Worm (Caenorhabditis elegans) whole organism, early embryonic: ENCODE data around the gene dgk-1.

Experiments
- B0310.2 ChIP-seq: sonication (generic microtip); optimal IDR thresholded peaks from 2 replicates; lab custom pipeline; 2016; ENCODE audit warnings: mild to moderate bottlenecking, missing genetic modification characterization, missing compliant biosample characterization
- F13C5.2 ChIP-seq: sonication (generic microtip); optimal IDR thresholded peaks from 2 replicates; lab custom pipeline; 2017; ENCODE audit warnings: mild to moderate bottlenecking, missing genetic modification characterization, inconsistent platforms, missing compliant biosample characterization
- aly-1 ChIP-seq: sonication (generic microtip); optimal IDR thresholded peaks from 2 replicates; lab custom pipeline; 2016; ENCODE audit warnings: missing genetic modification characterization, missing compliant biosample characterization
- ama-1 ChIP-seq: fragments of 150-350 bp; optimal IDR thresholded peaks from 2 replicates; lab custom pipeline; 2014
- ceh-13 ChIP-seq: fragments of 200-800 bp; sonication (Bioruptor generic); optimal IDR thresholded peaks from 2 replicates; lab custom pipeline; 2018; ENCODE audit warnings: mild to moderate bottlenecking, missing genetic modification characterization, missing compliant biosample characterization
- ceh-36 ChIP-seq: sonication (generic microtip); optimal IDR thresholded peaks from 2 replicates; lab custom pipeline; 2016; ENCODE audit warnings: missing genetic modification characterization, inconsistent platforms, missing compliant biosample characterization
- ets-7 ChIP-seq: sonication (generic microtip); optimal IDR thresholded peaks from 2 replicates; lab custom pipeline; 2016; ENCODE audit warnings: missing genotype, missing genetic modification characterization, missing compliant biosample characterization
- flt-1 ChIP-seq: fragments of 200-800 bp; sonication (Bioruptor generic); IDR thresholded peaks from 2 replicates; pipeline ENCODE4 v1.3.6; 2022; ENCODE audit warnings: missing genetic modification characterization, missing compliant biosample characterization
- hmbx-1 ChIP-seq: sonication (generic microtip); optimal IDR thresholded peaks from 2 replicates; lab custom pipeline; 2016; ENCODE audit warnings: mild to moderate bottlenecking, missing genetic modification characterization, missing compliant biosample characterization
- hmg-4 ChIP-seq: fragments of 200-800 bp; sonication (Bioruptor generic); optimal IDR thresholded peaks from 2 replicates; lab custom pipeline; 2018; ENCODE audit warnings: mild to moderate bottlenecking, missing genetic modification characterization, missing compliant biosample characterization
- hnd-1 ChIP-seq: sonication (generic microtip); optimal IDR thresholded peaks from 2 replicates; lab custom pipeline; 2016; ENCODE audit warnings: missing genetic modification characterization, missing compliant biosample characterization
- pes-1 ChIP-seq: fragments of 200-800 bp; sonication (Bioruptor generic); IDR thresholded peaks from 2 replicates; pipeline ENCODE4 v1.3.6; 2022; ENCODE audit warnings: missing genetic modification reagents, missing genetic modification characterization, missing compliant biosample characterization
- scrt-1 ChIP-seq: fragments of 200-800 bp; sonication (Bioruptor generic); IDR thresholded peaks from 2 replicates; pipeline ENCODE4 v1.3.6; 2022; ENCODE audit warnings: missing genetic modification characterization, missing compliant biosample characterization
- sea-1 ChIP-seq: fragments of 200-800 bp; sonication (Bioruptor generic); conservative IDR thresholded peaks from 2 replicates; pipeline ENCODE4 v1.3.6; 2022; ENCODE audit warnings: missing genetic modification characterization, missing compliant biosample characterization
- tbx-11 ChIP-seq: fragments of 200-800 bp; sonication (Bioruptor generic); IDR thresholded peaks from 2 replicates; pipeline ENCODE4 v1.3.6; 2022; ENCODE audit warnings: missing genetic modification characterization, missing compliant biosample characterization
- tbx-37 ChIP-seq: fragments of 200-800 bp; sonication (Bioruptor generic); conservative IDR thresholded peaks from 2 replicates; pipeline ENCODE4 v1.3.6; 2022; ENCODE audit warnings: missing genetic modification reagents, missing genetic modification characterization, missing compliant biosample characterization
- tra-4 ChIP-seq: sonication (generic microtip); optimal IDR thresholded peaks from 2 replicates; lab custom pipeline; 2017; ENCODE audit warnings: missing genetic modification characterization, missing compliant biosample characterization

The dgk-1 gene

ce11 chrX:1021835-1022311, 30.6 kb upstream of the dgk-1 start:
- peak; percentile 22 for TF ChIP-seq F13C5.2 (tag; lab: Kevin White, UChicago)
- TF ChIP-seq hmg-4 (GFP tag; lab: Kevin White, UChicago), result peak; percentile 79
- no peak for TF ChIP-seq ets-7

ce11 chrX:1018586-1018985, 27.3 kb upstream of the dgk-1 start:
- no peak for TF ChIP-seq scrt-1
- TF ChIP-seq flt-1 (GFP tag; lab: Robert Waterston, UW), result no peak
- TF ChIP-seq ets-7, result no peak
- no peak for TF ChIP-seq ama-1
- no peak for TF ChIP-seq hmg-4 (GFP tag; lab: Kevin White, UChicago)
- TF ChIP-seq hmbx-1 (tag; lab: Kevin White, UChicago), result no peak
- TF ChIP-seq tbx-37 (GFP tag; lab: Robert Waterston, UW), result no peak
- no peak for TF ChIP-seq B0310.2 (tag; lab: Kevin White, UChicago)
- TF ChIP-seq aly-1 (tag; lab: Kevin White, UChicago), result no peak
- TF ChIP-seq sea-1, result no peak
- TF ChIP-seq ceh-36 (tag; lab: Kevin White, UChicago), result no peak

ce11 chrX:1017456-1017855, 26.2 kb upstream of the dgk-1 start, which contains the start of the genes F55A4.13 and nlf-1:
Gene F55A4.13 (minus strand): TSS chrX:1017556.
Gene nlf-1 (minus strand): TSS chrX:1017567.
- TF ChIP-seq aly-1 (tag; lab: Kevin White, UChicago) (no peak), ceh-13 (GFP tag; lab: Kevin White, UChicago) (no peak), hmg-4 (GFP tag; lab: Kevin White, UChicago) (no peak), F13C5.2 (tag; lab: Kevin White, UChicago) (no peak), pes-1 (GFP tag; lab: Robert Waterston, UW) (no peak), scrt-1 (no peak), hmbx-1 (tag; lab: Kevin White, UChicago) (no peak), hnd-1 (tag; lab: Kevin White, UChicago) (no peak), tbx-11 (GFP tag; lab: Robert Waterston, UW) (no peak), ets-7 (no peak), ama-1 (no peak), ceh-36 (tag; lab: Kevin White, UChicago) (no peak), flt-1 (GFP tag; lab: Robert Waterston, UW) (no peak)

- TF ChIP-seq scrt-1, result no peak
- TF ChIP-seq ets-7, result no peak
- TF ChIP-seq ceh-13 (GFP tag; lab: Kevin White, UChicago), result no peak
- TF ChIP-seq hmg-4 (GFP tag; lab: Kevin White, UChicago), result no peak
- no peak for TF ChIP-seq F13C5.2 (tag; lab: Kevin White, UChicago)
- no peak for TF ChIP-seq flt-1 (GFP tag; lab: Robert Waterston, UW)
- TF ChIP-seq tbx-11 (GFP tag; lab: Robert Waterston, UW), result no peak
- no peak for TF ChIP-seq hmbx-1 (tag; lab: Kevin White, UChicago)
- TF ChIP-seq aly-1 (tag; lab: Kevin White, UChicago), result no peak
- TF ChIP-seq sea-1, result no peak
These were observed 23.5 kb upstream of the dgk-1 start for ce11 chrX:1014708-1015107.

- TF ChIP-seq flt-1 (GFP tag; lab: Robert Waterston, UW), result no peak
- TF ChIP-seq tra-4 (tag; lab: Kevin White, UChicago), result no peak
- no peak for TF ChIP-seq ets-7
- no peak for TF ChIP-seq hmbx-1 (tag; lab: Kevin White, UChicago)
- no peak for TF ChIP-seq scrt-1
- TF ChIP-seq tbx-11 (GFP tag; lab: Robert Waterston, UW), result no peak
- no peak for TF ChIP-seq aly-1 (tag; lab: Kevin White, UChicago)
- no peak for TF ChIP-seq ama-1
- TF ChIP-seq B0310.2 (tag; lab: Kevin White, UChicago), result no peak
- TF ChIP-seq sea-1, result no peak
- TF ChIP-seq F13C5.2 (tag; lab: Kevin White, UChicago), result no peak
- TF ChIP-seq hmg-4 (GFP tag; lab: Kevin White, UChicago), result no peak
- TF ChIP-seq hnd-1 (tag; lab: Kevin White, UChicago), result no peak
- no peak for TF ChIP-seq ceh-13 (GFP tag; lab: Kevin White, UChicago)
- no peak for TF ChIP-seq pes-1 (GFP tag; lab: Robert Waterston, UW)
- TF ChIP-seq ceh-36 (tag; lab: Kevin White, UChicago), result no peak
These were observed 21.2 kb upstream of the dgk-1 start for ce11 chrX:1012385-1012866.

- peak; percentile 14 for TF ChIP-seq hmg-4 (GFP tag; lab: Kevin White, UChicago)
- no peak for TF ChIP-seq ets-7
These were observed 19.6 kb upstream of the dgk-1 start for ce11 chrX:1010627-1011452.

ce11 chrX:1009512-1009911, 18.3 kb upstream of the dgk-1 start:
- TF ChIP-seq pes-1 (GFP tag; lab: Robert Waterston, UW), result no peak
- TF ChIP-seq ceh-36 (tag; lab: Kevin White, UChicago), result no peak
- TF ChIP-seq B0310.2 (tag; lab: Kevin White, UChicago), result no peak
- no peak for TF ChIP-seq ceh-13 (GFP tag; lab: Kevin White, UChicago)
- TF ChIP-seq hmbx-1 (tag; lab: Kevin White, UChicago), result no peak
- no peak for TF ChIP-seq tra-4 (tag; lab: Kevin White, UChicago)
- TF ChIP-seq hmg-4 (GFP tag; lab: Kevin White, UChicago), result no peak
- TF ChIP-seq aly-1 (tag; lab: Kevin White, UChicago), result no peak
- no peak for TF ChIP-seq tbx-11 (GFP tag; lab: Robert Waterston, UW)
- TF ChIP-seq scrt-1, result no peak
